Fruit fly (Drosophila melanogaster) whole organism, embryonic: Measurements from ENCODE around the gene Gorab.

ENCODE experiments used
- Blimp-1 ChIP-seq: fragments of 200-800 bp; sonication (Bioruptor generic); optimal IDR thresholded peaks from 3 replicates; lab custom pipeline; 2018; ENCODE audit warnings: missing biosample characterization, missing genetic modification characterization, mild to moderate bottlenecking, moderate library complexity, missing genetic modification reagents
- BtbVII ChIP-seq: fragments of 200-800 bp; sonication (Bioruptor generic); optimal IDR thresholded peaks from 3 replicates; lab custom pipeline; 2017; ENCODE audit warnings: missing biosample characterization, mild to moderate bottlenecking, missing genetic modification characterization
- CG11085 ChIP-seq: fragments of 200-800 bp; sonication (Bioruptor generic); IDR thresholded peaks from 2 replicates; pipeline ENCODE4 v1.3.6; 2022; ENCODE audit warnings: missing biosample characterization, missing genetic modification characterization
- CG1233 ChIP-seq: fragments of 200-800 bp; sonication (Bioruptor generic); optimal IDR thresholded peaks from 4 replicates; lab custom pipeline; 2018; ENCODE audit warnings: missing biosample characterization, mild to moderate bottlenecking, missing genetic modification characterization
- CG14667 ChIP-seq: fragments of 200-800 bp; sonication (Bioruptor generic); IDR thresholded peaks from 2 replicates; pipeline ENCODE4 v1.3.6; 2022; ENCODE audit warnings: missing biosample characterization, missing genetic modification characterization
- CG1603 ChIP-seq: fragments of 200-800 bp; sonication (Bioruptor generic); optimal IDR thresholded peaks from 2 replicates; lab custom pipeline; 2019; ENCODE audit warnings: missing biosample characterization, mild to moderate bottlenecking, missing genetic modification characterization, moderate library complexity
- CG16779 ChIP-seq: fragments of 200-800 bp; sonication (Bioruptor generic); IDR thresholded peaks from 2 replicates; pipeline ENCODE4 v1.3.6; 2022; ENCODE audit warnings: missing biosample characterization, missing genetic modification characterization
- CG17186 ChIP-seq: fragments of 200-800 bp; sonication (Bioruptor generic); optimal IDR thresholded peaks from 3 replicates; lab custom pipeline; 2017; ENCODE audit warnings: missing biosample characterization, missing genetic modification reagents, missing genetic modification characterization
- CG17361 ChIP-seq: fragments of 200-800 bp; sonication (Bioruptor generic); IDR thresholded peaks from 3 replicates; pipeline ENCODE4 v1.3.6; 2022; ENCODE audit warnings: missing biosample characterization, missing genetic modification characterization
- CG2116 ChIP-seq: fragments of 200-800 bp; sonication (Bioruptor generic); optimal IDR thresholded peaks from 3 replicates; lab custom pipeline; 2018; ENCODE audit warnings: missing biosample characterization, mild to moderate bottlenecking, missing genetic modification characterization
- CG2202 ChIP-seq: fragments of 200-800 bp; sonication (Bioruptor generic); optimal IDR thresholded peaks from 2 replicates; lab custom pipeline; 2018; ENCODE audit warnings: missing biosample characterization, mild to moderate bottlenecking, missing genetic modification characterization
- CG2678 ChIP-seq: fragments of 200-800 bp; sonication (Bioruptor generic); optimal IDR thresholded peaks from 3 replicates; lab custom pipeline; 2019; ENCODE audit warnings: missing biosample characterization, mild to moderate bottlenecking, missing genetic modification characterization, moderate library complexity
- CG32772 ChIP-seq: fragments of 200-800 bp; sonication (Bioruptor generic); IDR thresholded peaks from 2 replicates; pipeline ENCODE4 v1.3.6; 2022; ENCODE audit warnings: missing biosample characterization, missing genetic modification characterization
- CG34376 ChIP-seq: fragments of 200-800 bp; sonication (Bioruptor generic); optimal IDR thresholded peaks from 2 replicates; lab custom pipeline; 2018; ENCODE audit warnings: missing biosample characterization, mild to moderate bottlenecking, missing genetic modification characterization
- CG34422 ChIP-seq: fragments of 200-800 bp; sonication (Bioruptor generic); IDR thresholded peaks from 3 replicates; pipeline ENCODE4 v1.3.6; 2022; ENCODE audit warnings: missing biosample characterization, missing genetic modification characterization
- CG42726 ChIP-seq: fragments of 200-800 bp; sonication (Bioruptor generic); IDR thresholded peaks from 2 replicates; pipeline ENCODE4 v1.3.6; 2022; ENCODE audit warnings: missing biosample characterization, missing genetic modification characterization; ENCODE audit not compliant: partially characterized antibody
- CG4360 ChIP-seq: fragments of 200-800 bp; sonication (Bioruptor generic); IDR thresholded peaks from 2 replicates; pipeline ENCODE4 v1.3.6; 2022; ENCODE audit warnings: missing biosample characterization, missing genetic modification characterization
- CG6254 ChIP-seq: fragments of 200-800 bp; sonication (Bioruptor generic); optimal IDR thresholded peaks from 3 replicates; lab custom pipeline; 2017; ENCODE audit warnings: mild to moderate bottlenecking, missing biosample characterization, missing genetic modification reagents, missing genetic modification characterization
- CG6689 ChIP-seq: fragments of 200-800 bp; sonication (Bioruptor generic); IDR thresholded peaks from 2 replicates; pipeline ENCODE4 v1.3.6; 2022; ENCODE audit warnings: missing biosample characterization, missing genetic modification characterization
- CG7372 ChIP-seq: fragments of 200-800 bp; sonication (Bioruptor generic); IDR thresholded peaks from 2 replicates; pipeline ENCODE4 v1.3.6; 2022; ENCODE audit warnings: missing biosample characterization, missing genetic modification characterization
- E2f1 ChIP-seq: fragments of 200-800 bp; sonication (Bioruptor generic); IDR thresholded peaks from 2 replicates; pipeline ENCODE4 v1.3.6; 2022; ENCODE audit warnings: missing biosample characterization, missing genetic modification characterization
- HmgZ ChIP-seq: fragments of 200-800 bp; sonication (Bioruptor generic); optimal IDR thresholded peaks from 2 replicates; lab custom pipeline; 2018; ENCODE audit warnings: missing biosample characterization, mild to moderate bottlenecking, missing genetic modification characterization
- Hr51 ChIP-seq, 2 experiments: fragments of 200-800 bp; sonication (Bioruptor generic); optimal IDR thresholded peaks; 2 replicates in 1 of 2; 3 replicates in 1 of 2; lab custom pipeline; 2016 to 2018; ENCODE audit warnings: missing biosample characterization in 2 of 2, missing genetic modification characterization in 2 of 2, mild to moderate bottlenecking in 1 of 2, moderate library complexity in 1 of 2
- Mad ChIP-seq: fragments of 200-800 bp; sonication (Bioruptor generic); optimal IDR thresholded peaks from 2 replicates; lab custom pipeline; 2016; ENCODE audit warnings: missing biosample characterization, missing genetic modification characterization
- NC2α ChIP-seq: fragments of 200-800 bp; sonication (Bioruptor generic); optimal IDR thresholded peaks from 2 replicates; lab custom pipeline; 2016; ENCODE audit warnings: missing biosample characterization, missing genetic modification characterization
- Optix ChIP-seq: fragments of 200-800 bp; sonication (Bioruptor generic); IDR thresholded peaks from 3 replicates; pipeline ENCODE4 v1.3.6; 2022; ENCODE audit warnings: missing biosample characterization, missing genetic modification characterization
- TFAM ChIP-seq: fragments of 200-800 bp; sonication (Bioruptor generic); optimal IDR thresholded peaks from 2 replicates; lab custom pipeline; 2017; ENCODE audit warnings: missing biosample characterization, missing genetic modification characterization, inconsistent platforms
- Xbp1 ChIP-seq: fragments of 200-800 bp; sonication (Bioruptor generic); optimal IDR thresholded peaks from 3 replicates; lab custom pipeline; 2016; ENCODE audit warnings: missing biosample characterization, mild to moderate bottlenecking, missing genetic modification characterization
- az2 ChIP-seq: fragments of 200-800 bp; sonication (Bioruptor generic); optimal IDR thresholded peaks from 3 replicates; lab custom pipeline; 2016; ENCODE audit warnings: missing biosample characterization, missing genetic modification characterization
- caup ChIP-seq: fragments of 200-800 bp; sonication (Bioruptor generic); optimal IDR thresholded peaks from 3 replicates; lab custom pipeline; 2017; ENCODE audit warnings: missing biosample characterization, mild to moderate bottlenecking, missing genetic modification characterization, moderate library complexity; ENCODE audit not compliant: severe bottlenecking
- crc ChIP-seq: fragments of 200-800 bp; sonication (Bioruptor generic); optimal IDR thresholded peaks from 2 replicates; lab custom pipeline; 2016; ENCODE audit warnings: missing biosample characterization, missing genetic modification characterization
- croc ChIP-seq: fragments of 200-800 bp; sonication (Bioruptor generic); conservative IDR thresholded peaks from 3 replicates; pipeline ENCODE4 v1.3.6; 2022; ENCODE audit warnings: missing biosample characterization, missing genetic modification characterization
- eyg ChIP-seq: fragments of 200-800 bp; sonication (Bioruptor generic); optimal IDR thresholded peaks from 3 replicates; lab custom pipeline; 2016; ENCODE audit warnings: missing biosample characterization, missing genetic modification characterization
- gfzf ChIP-seq: fragments of 200-800 bp; sonication (Bioruptor generic); optimal IDR thresholded peaks from 2 replicates; lab custom pipeline; 2016; ENCODE audit warnings: missing biosample characterization, mild to moderate bottlenecking, missing genetic modification characterization, moderate library complexity
- hkb ChIP-seq, 2 experiments: fragments of 200-800 bp in 1 of 2; fragments of >200 bp in 1 of 2; sonication (Bioruptor generic) in 1 of 2; IDR thresholded peaks in 1 of 2; optimal IDR thresholded peaks in 1 of 2; 2 replicates each; pipeline versions ENCODE4 v1.3.6 to Lab custom; 2017 to 2022; ENCODE audit warnings: missing biosample characterization in 1 of 2, missing genetic modification characterization in 1 of 2
- inv ChIP-seq: fragments of 200-800 bp; sonication (Bioruptor generic); IDR thresholded peaks from 2 replicates; pipeline ENCODE4 v1.3.6; 2022; ENCODE audit warnings: missing biosample characterization, missing genetic modification characterization; ENCODE audit not compliant: partially characterized antibody
- kah ChIP-seq: fragments of 200-800 bp; sonication (Bioruptor generic); optimal IDR thresholded peaks from 2 replicates; lab custom pipeline; 2018; ENCODE audit warnings: missing biosample characterization, mild to moderate bottlenecking, missing genetic modification characterization
- oc ChIP-seq: fragments of 200-800 bp; sonication (Bioruptor generic); optimal IDR thresholded peaks from 2 replicates; lab custom pipeline; 2018; ENCODE audit warnings: missing biosample characterization, mild to moderate bottlenecking, missing genetic modification characterization, moderate library complexity
- org-1 ChIP-seq: fragments of 200-800 bp; sonication (Bioruptor generic); optimal IDR thresholded peaks from 2 replicates; lab custom pipeline; 2017; ENCODE audit warnings: missing biosample characterization, missing genetic modification characterization
- otp ChIP-seq: fragments of 200-800 bp; sonication (Bioruptor generic); IDR thresholded peaks from 3 replicates; pipeline ENCODE4, ENCODE4 v1.3.6; 2022; ENCODE audit warnings: missing biosample characterization, missing genetic modification characterization
- pb ChIP-seq: fragments of 200-800 bp; sonication (Bioruptor generic); optimal IDR thresholded peaks from 3 replicates; lab custom pipeline; 2016; ENCODE audit warnings: missing biosample characterization, missing genetic modification characterization
- peb ChIP-seq: fragments of 200-800 bp; sonication (Bioruptor generic); IDR thresholded peaks from 2 replicates; pipeline ENCODE4 v1.3.6; 2022; ENCODE audit warnings: missing biosample characterization, missing genetic modification characterization
- pfk ChIP-seq: fragments of 200-800 bp; sonication (Bioruptor generic); optimal IDR thresholded peaks from 2 replicates; lab custom pipeline; 2018; ENCODE audit warnings: missing biosample characterization, mild to moderate bottlenecking, missing genetic modification characterization, moderate library complexity
- ro ChIP-seq: fragments of 200-800 bp; sonication (Bioruptor generic); IDR thresholded peaks from 2 replicates; pipeline ENCODE4 v1.3.6; 2022; ENCODE audit warnings: missing biosample characterization, missing genetic modification characterization
- sc ChIP-seq, 3 experiments: fragments of >200 bp in 2 of 3; fragments of 200-800 bp in 1 of 3; sonication (Bioruptor generic) in 1 of 3; optimal IDR thresholded peaks; 2 replicates in 2 of 3; 3 replicates in 1 of 3; lab custom pipeline; 2017; ENCODE audit warnings: mild to moderate bottlenecking in 1 of 3, missing biosample characterization in 1 of 3, missing genetic modification characterization in 1 of 3, missing genetic modification reagents in 1 of 3
- slbo ChIP-seq: fragments of 200-800 bp; sonication (Bioruptor generic); IDR thresholded peaks from 2 replicates; pipeline ENCODE4 v1.3.6; 2022; ENCODE audit warnings: missing biosample characterization, missing genetic modification characterization
- slou ChIP-seq: fragments of 200-800 bp; sonication (Bioruptor generic); optimal IDR thresholded peaks from 3 replicates; lab custom pipeline; 2016; ENCODE audit warnings: missing biosample characterization, missing genetic modification characterization
- twi ChIP-seq: fragments of 200-800 bp; optimal IDR thresholded peaks from 2 replicates; lab custom pipeline; 2019; ENCODE audit warnings: missing biosample characterization, mild to moderate bottlenecking, missing genetic modification characterization, moderate library complexity
- vfl ChIP-seq: fragments of 200-800 bp; sonication (Bioruptor generic); optimal IDR thresholded peaks from 2 replicates; lab custom pipeline; 2016; ENCODE audit warnings: missing biosample characterization, missing genetic modification characterization

Gorab gene

dm6 chr3L:17404646-17405045 lies 24.0 kb downstream of the Gorab start (continued):
- TF ChIP-seq vfl (no peak), pb (GFP tag; lab: Kevin White, UChicago) (no peak), hkb (optimal IDR thresholded peaks at IDR 0.05; lab: Kevin White, UChicago) (no peak), hkb (GFP tag; IDR thresholded peaks at IDR 0.05; lab: Robert Waterston, UW) (peak; percentile 15; the same call in 1 of the 2 replicates), twi (tag; lab: Kevin White, UChicago) (no peak), org-1 (peak; percentile 22), E2f1 (no peak), pfk (GFP tag; lab: Kevin White, UChicago) (no peak), CG2202 (peak; percentile 27), CG4360 (GFP tag; lab: Robert Waterston, UW) (no peak), oc (no peak), az2 (peak; percentile 32), Xbp1 (GFP tag; lab: Kevin White, UChicago) (peak; percentile 41), CG14667 (no peak), TFAM (no peak), otp (GFP tag; lab: Robert Waterston, UW) (no peak), CG6254 (GFP tag; lab: Kevin White, UChicago) (peak; percentile 66), gfzf (GFP tag; lab: Kevin White, UChicago) (no peak), CG32772 (no peak), croc (no peak), BtbVII (GFP tag; lab: Kevin White, UChicago) (no peak), CG17361 (GFP tag; lab: Robert Waterston, UW) (0 out of 3 replicates have a peak, but pooled peaks have one; percentile 30), Blimp-1 (GFP tag; lab: Kevin White, UChicago) (peak; percentile 67), CG34376 (GFP tag; lab: Kevin White, UChicago) (no peak), eyg (GFP tag; lab: Kevin White, UChicago) (no peak), CG1603 (no peak), slbo (peak; percentile 42), ro (GFP tag; lab: Robert Waterston, UW) (no peak), kah (no peak), CG17186 (GFP tag; lab: Kevin White, UChicago) (no peak), slou (GFP tag; lab: Kevin White, UChicago) (no peak), CG7372 (GFP tag; lab: Robert Waterston, UW) (no peak), Optix (GFP tag; lab: Robert Waterston, UW) (no peak; the same call in 2 of the 3 replicates), peb (GFP tag; lab: Robert Waterston, UW) (no peak), CG16779 (GFP tag; lab: Robert Waterston, UW) (0 out of 2 replicates have a peak, but pooled peaks have one; percentile 39), crc (GFP tag; lab: Kevin White, UChicago) (no peak), caup (GFP tag; lab: Kevin White, UChicago) (no peak), CG11085 (GFP tag; lab: Robert Waterston, UW) (no peak), CG42726 (GFP tag; lab: Robert Waterston, UW) (no peak), Hr51 (GFP tag; optimal IDR thresholded peaks at IDR 0.05; lab: Kevin White, UChicago) (peak in 1 of 2 experiments; percentile 25), Mad (GFP tag; lab: Kevin White, UChicago) (no peak), inv (no peak), CG1233 (peak; percentile 24), CG6689 (GFP tag; lab: Robert Waterston, UW) (no peak), CG34422 (GFP tag; lab: Robert Waterston, UW) (0 out of 3 replicates have a peak, but pooled peaks have one; percentile 11), sc (optimal IDR thresholded peaks at IDR 0.05; lab: Kevin White, UChicago) (no peak), sc (GFP tag; optimal IDR thresholded peaks at IDR 0.05; lab: Kevin White, UChicago) (no peak), CG2678 (peak; percentile 65), HmgZ (no peak), CG2116 (GFP tag; lab: Kevin White, UChicago) (no peak), NC2α (no peak)
